Worm (Caenorhabditis elegans) whole organism, L4 larva: ENCODE results near the gene nhr-268.

Experiments
- F49E8.2 ChIP-seq: sonication (generic microtip); optimal IDR thresholded peaks from 2 replicates; lab custom pipeline; 2016; ENCODE audit warnings: missing compliant biosample characterization, mild to moderate bottlenecking, missing genetic modification characterization, borderline replicate concordance
- jun-1 ChIP-seq: fragments of 150-350 bp; optimal IDR thresholded peaks from 2 replicates; lab custom pipeline; 2014; ENCODE audit warnings: missing biosample characterization, missing genetic modification reagents, missing genetic modification characterization
- mdl-1 ChIP-seq, 2 experiments: fragments of 150-350 bp in 1 of 2; sonication (generic microtip) in 1 of 2; optimal IDR thresholded peaks; 2 replicates each; lab custom pipeline; 2014 to 2017; ENCODE audit warnings: missing biosample characterization in 2 of 2, missing genetic modification characterization in 2 of 2
- mep-1 ChIP-seq: fragments of 150-350 bp; sonication (generic microtip); optimal IDR thresholded peaks from 3 replicates; lab custom pipeline; 2014; ENCODE audit warnings: missing biosample characterization, missing genetic modification characterization
- mxl-3 ChIP-seq: fragments of 200-800 bp; sonication (Bioruptor generic); optimal IDR thresholded peaks from 2 replicates; lab custom pipeline; 2018; ENCODE audit warnings: mild to moderate bottlenecking, missing genetic modification characterization, missing compliant biosample characterization
- nhr-11 ChIP-seq: fragments of 150-350 bp; optimal IDR thresholded peaks from 2 replicates; lab custom pipeline; 2014; ENCODE audit warnings: missing biosample characterization, missing genetic modification characterization
- nhr-237 ChIP-seq: sonication (generic microtip); optimal IDR thresholded peaks from 2 replicates; lab custom pipeline; 2017; ENCODE audit warnings: missing biosample characterization, missing genetic modification characterization
- ztf-11 ChIP-seq: fragments of 150-350 bp; optimal IDR thresholded peaks from 2 replicates; lab custom pipeline; 2014; ENCODE audit warnings: missing biosample characterization, missing genetic modification characterization

ce11 chrV:15689952-15690351 is at the start of gene nhr-268:
- TF ChIP-seq ztf-11 (tag; lab: Kevin White, UChicago) (no peak), nhr-11 (no peak), mep-1 (no peak), nhr-237 (tag; lab: Kevin White, UChicago) (no peak), F49E8.2 (no peak), jun-1 (no peak), mxl-3 (GFP tag; lab: Kevin White, UChicago) (no peak), mdl-1 (tag; optimal IDR thresholded peaks at IDR 0.05; lab: Kevin White, UChicago) (no peak)
